Fruit fly (Drosophila melanogaster): ENCODE results near the gene PyK.

The PyK gene

dm6 chr3R:22362218-22362907 lies 5.0 kb upstream of the PyK start, which contains the start of the genes JMJD6, CG7071 and Muted (continued):
- TF ChIP-seq HLH54F (GFP tag; optimal IDR thresholded peaks at IDR 0.05) (peak; percentile 95), CG11398 (GFP tag; optimal IDR thresholded peaks at IDR 0.05) (peak; percentile 78), CG31441 (GFP tag; IDR thresholded peaks at IDR 0.05) (peak; percentile 87), Dek (tag; optimal IDR thresholded peaks at IDR 0.05) (peak; percentile 91), CG7745 (tag; optimal IDR thresholded peaks at IDR 0.05) (peak; percentile 13), CG14441 (GFP tag; IDR thresholded peaks at IDR 0.05) (peak; percentile 92), CG13123 (GFP tag; optimal IDR thresholded peaks at IDR 0.05) (peak; percentile 89), BtbVII (GFP tag; optimal IDR thresholded peaks at IDR 0.05) (peak; percentile 85), Lim3 (GFP tag; IDR thresholded peaks at IDR 0.05) (peak; percentile 63), salm (tag; optimal IDR thresholded peaks at IDR 0.05) (peak; percentile 78), ttk (GFP tag; IDR thresholded peaks at IDR 0.05) (peak; percentile 91), sens (GFP tag) (peak; percentile 97), Blimp-1 (GFP tag; optimal IDR thresholded peaks at IDR 0.05) (peak; percentile 87), CG17385 (GFP tag; optimal IDR thresholded peaks at IDR 0.05) (peak; percentile 84), B-H2 (GFP tag; optimal IDR thresholded peaks at IDR 0.05) (peak; percentile 97), CG3838 (GFP tag; optimal IDR thresholded peaks at IDR 0.05) (peak; percentile 86), pum (GFP tag; optimal IDR thresholded peaks at IDR 0.05) (peak; percentile 91), CG10321 (GFP tag; IDR thresholded peaks at IDR 0.05) (peak; percentile 40; the same call in 1 of the 2 replicates), HmgD (GFP tag; optimal IDR thresholded peaks at IDR 0.05) (peak; percentile 78), Atf6 (GFP tag; IDR thresholded peaks at IDR 0.05) (peak; percentile 90), Optix (GFP tag; IDR thresholded peaks at IDR 0.05) (peak; percentile 88), cas (GFP tag; IDR thresholded peaks at IDR 0.05) (peak; percentile 87), Neu2 (GFP tag; optimal IDR thresholded peaks at IDR 0.05; ENCODE audit: borderline replicate concordance) (no peak), CG14667 (GFP tag; IDR thresholded peaks at IDR 0.05) (peak; percentile 89), CG4282 (GFP tag; optimal IDR thresholded peaks at IDR 0.05) (peak; percentile 88), HLH4C (GFP tag; IDR thresholded peaks at IDR 0.05; ENCODE audit: partially characterized antibody) (peak; percentile 68), CG11696 (GFP tag; IDR thresholded peaks at IDR 0.05) (peak; percentile 75), Ets65A (GFP tag) (peak; percentile 98), CG17829 (tag; optimal IDR thresholded peaks at IDR 0.05) (peak; percentile 88), Mrtf (GFP tag; IDR thresholded peaks at IDR 0.05) (peak; percentile 82), Ptx1 (GFP tag; IDR thresholded peaks at IDR 0.05) (peak; percentile 93), Nf-YC (tag; optimal IDR thresholded peaks at IDR 0.05) (peak; percentile 78), bbx (GFP tag; IDR thresholded peaks at IDR 0.05; ENCODE audit: partially characterized antibody) (peak; percentile 63; the same call in 1 of the 2 replicates), Hmx (GFP tag; optimal IDR thresholded peaks at IDR 0.05) (peak; percentile 73), emc (GFP tag; optimal IDR thresholded peaks at IDR 0.05) (peak; percentile 64), Nf-YB (GFP tag; optimal IDR thresholded peaks at IDR 0.05) (peak; percentile 77), ato (GFP tag; IDR thresholded peaks at IDR 0.05; ENCODE audit: partially characterized antibody) (peak; percentile 58; the same call in 1 of the 2 replicates), D19A (tag; optimal IDR thresholded peaks at IDR 0.05) (peak; percentile 70), ap (GFP tag; IDR thresholded peaks at IDR 0.05) (peak; percentile 87), CG4730 (GFP tag; IDR thresholded peaks at IDR 0.05) (peak; percentile 87), CG32767 (GFP tag; IDR thresholded peaks at IDR 0.05) (peak; percentile 83; the same call in 1 of the 2 replicates), mirr (GFP tag; optimal IDR thresholded peaks at IDR 0.05) (peak; percentile 75), CG42726 (GFP tag; IDR thresholded peaks at IDR 0.05; ENCODE audit: partially characterized antibody) (peak; percentile 66; the same call in 1 of the 2 replicates), PHDP (tag; optimal IDR thresholded peaks at IDR 0.05) (peak; percentile 92), Meics (GFP tag; optimal IDR thresholded peaks at IDR 0.05) (peak; percentile 90), CG4617 (GFP tag; optimal IDR thresholded peaks at IDR 0.05; ENCODE audit: borderline replicate concordance) (peak; percentile 80), CG12299 (tag; optimal IDR thresholded peaks at IDR 0.05) (peak; percentile 91), CG11560 (tag; IDR thresholded peaks at IDR 0.05) (peak; percentile 71), ewg (GFP tag; optimal IDR thresholded peaks at IDR 0.05) (peak; percentile 80), stwl (tag; optimal IDR thresholded peaks at IDR 0.05) (peak; percentile 87)

All from whole organism, embryonic.